Fruit fly (Drosophila melanogaster): ENCODE measurements around the gene Ktch.

Gene Ktch

dm6 chr3R:31089985-31090384 lies 40.5 kb downstream of the Ktch start:
- TF ChIP-seq EcR (GFP tag; optimal IDR thresholded peaks at IDR 0.05) = no peak
- TF ChIP-seq psq (optimal IDR thresholded peaks at IDR 0.05) = no peak
- TF ChIP-seq usp (GFP tag; optimal IDR thresholded peaks at IDR 0.05) = no peak
- TF ChIP-seq pan (optimal IDR thresholded peaks at IDR 0.05) = no peak
- TF ChIP-seq Dll (optimal IDR thresholded peaks at IDR 0.05) = no peak
- no peak for TF ChIP-seq CG8478 (optimal IDR thresholded peaks at IDR 0.05)

dm6 chr3R:31086394-31086793 lies 44.1 kb downstream of the Ktch start:
- no peak for TF ChIP-seq CG8478 (optimal IDR thresholded peaks at IDR 0.05)
- no peak for TF ChIP-seq usp (GFP tag; optimal IDR thresholded peaks at IDR 0.05)
- TF ChIP-seq pan (optimal IDR thresholded peaks at IDR 0.05) = no peak
- TF ChIP-seq psq (optimal IDR thresholded peaks at IDR 0.05) = no peak
- TF ChIP-seq EcR (GFP tag; optimal IDR thresholded peaks at IDR 0.05) = no peak
- TF ChIP-seq Dll (optimal IDR thresholded peaks at IDR 0.05) = no peak

Measured in whole organism.